Worm (Caenorhabditis elegans) whole organism, young adult: Measurements from ENCODE around the gene catp-2.

Experiments
- T26A5.8 ChIP-seq: sonication (generic microtip); optimal IDR thresholded peaks from 2 replicates; lab custom pipeline; 2016; ENCODE audit warnings: missing genetic modification characterization, missing compliant biosample characterization
- ama-1 ChIP-seq, 3 experiments: fragments of 150-350 bp in 1 of 3; sonication (generic microtip) in 2 of 3; optimal IDR thresholded peaks; 2 replicates each; lab custom pipeline; 2014 to 2018; ENCODE audit warnings: missing biosample characterization in 2 of 3, missing genetic modification characterization in 2 of 3, missing genetic modification reagents in 2 of 3
- hmg-1.2 ChIP-seq: fragments of 200-800 bp; sonication (Bioruptor generic); IDR thresholded peaks from 2 replicates; pipeline ENCODE4 v1.3.6; 2022; ENCODE audit warnings: missing genetic modification reagents, missing genetic modification characterization, missing compliant biosample characterization
- let-607 ChIP-seq, 2 experiments: fragments of 200-800 bp in 1 of 2; sonication (Bioruptor generic) in 1 of 2; sonication (generic microtip) in 1 of 2; optimal IDR thresholded peaks; 2 replicates each; lab custom pipeline; 2016 to 2018; ENCODE audit warnings: mild to moderate bottlenecking in 2 of 2, missing compliant biosample characterization in 2 of 2, missing genetic modification characterization in 2 of 2, moderate library complexity in 2 of 2, missing genotype in 1 of 2
- lin-40 ChIP-seq: sonication (generic microtip); optimal IDR thresholded peaks from 2 replicates; lab custom pipeline; 2016; ENCODE audit warnings: missing genetic modification characterization, mild to moderate bottlenecking, missing compliant biosample characterization, missing genotype, missing genetic modification reagents
- lin-54 ChIP-seq: fragments of 200-800 bp; sonication (Bioruptor generic); optimal IDR thresholded peaks from 2 replicates; lab custom pipeline; 2018; ENCODE audit warnings: mild to moderate bottlenecking, missing genetic modification characterization, missing compliant biosample characterization
- unc-130 ChIP-seq: sonication (generic microtip); optimal IDR thresholded peaks from 2 replicates; lab custom pipeline; 2016; ENCODE audit warnings: missing genetic modification reagents, missing genetic modification characterization, missing compliant biosample characterization

DNA sequence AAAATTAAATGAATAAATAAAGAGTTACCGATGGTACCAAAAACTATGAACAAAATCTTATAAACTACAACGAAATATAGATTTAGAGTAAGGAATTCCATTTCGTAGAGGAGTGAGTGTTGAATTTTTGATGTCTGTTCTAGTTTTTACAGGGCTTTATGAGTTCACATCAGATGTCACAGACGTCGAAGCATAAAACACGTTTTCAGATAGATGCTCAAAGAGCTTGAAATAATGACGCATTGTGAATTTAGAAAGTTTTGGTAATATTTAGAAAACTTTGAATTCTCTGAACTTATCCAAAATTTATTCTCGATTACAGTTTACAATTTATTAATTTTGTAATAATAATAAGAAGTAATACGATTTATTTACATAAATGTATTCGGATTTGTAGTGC lies 38.4 kb downstream of the catp-2 start, which contains the start of gene srsx-9:
- TF ChIP-seq hmg-1.2 (GFP tag; lab: Robert Waterston, UW) (no peak), ama-1 (optimal IDR thresholded peaks at IDR 0.05; lab: Kevin White, UChicago) (no peak), ama-1 (GFP tag; optimal IDR thresholded peaks at IDR 0.05; lab: Kevin White, UChicago) (no peak), T26A5.8 (tag; lab: Kevin White, UChicago) (no peak), lin-54 (GFP tag; lab: Kevin White, UChicago) (no peak), lin-40 (tag; lab: Kevin White, UChicago) (no peak), unc-130 (no peak), let-607 (tag; optimal IDR thresholded peaks at IDR 0.05; lab: Kevin White, UChicago) (no peak)
